Worm (Caenorhabditis elegans): ENCODE results near the gene C37C3.9.

C37C3.9 gene

ce11 chrV:7861792-7862191 lies 7.3 kb upstream of the C37C3.9 start, which contains the start of gene C37C3.17:
Gene C37C3.17 (minus strand): TSS chrV:7861892.
- TF ChIP-seq snpc-1.2 (GFP tag; IDR thresholded peaks at IDR 0.05) (no peak), arid-1 (GFP tag; conservative IDR thresholded peaks at IDR 0.05) (no peak), nhr-41 (GFP tag; IDR thresholded peaks at IDR 0.05) (no peak), skn-1 (tag; optimal IDR thresholded peaks at IDR 0.05) (no peak), F26F4.8 (GFP tag; conservative IDR thresholded peaks at IDR 0.05) (no peak), F44E2.7 (GFP tag; IDR thresholded peaks at IDR 0.05) (no peak), lin-1 (GFP tag; IDR thresholded peaks at IDR 0.05) (no peak), nhr-42 (GFP tag; IDR thresholded peaks at IDR 0.05) (no peak), zip-2 (tag; optimal IDR thresholded peaks at IDR 0.05) (no peak), ztf-11 (tag; optimal IDR thresholded peaks at IDR 0.05) (no peak), F49E8.2 (tag; optimal IDR thresholded peaks at IDR 0.05; ENCODE audit: borderline replicate concordance) (no peak), zfp-2 (tag; optimal IDR thresholded peaks at IDR 0.05) (no peak), mdt-29 (GFP tag; IDR thresholded peaks at IDR 0.05) (no peak), nhr-48 (tag; optimal IDR thresholded peaks at IDR 0.05) (no peak), aha-1 (tag) (no peak), fos-1 (tag; optimal IDR thresholded peaks at IDR 0.05) (no peak), duxl-1 (tag; optimal IDR thresholded peaks at IDR 0.05; ENCODE audit: poor library complexity) (no peak), nhr-76 (tag; optimal IDR thresholded peaks at IDR 0.05) (no peak), D1046.2 (GFP tag; IDR thresholded peaks at IDR 0.05) (no peak)

ce11 chrV:7857931-7858330 lies 3.4 kb upstream of the C37C3.9 start, which contains the start of gene C37C3.1:
Gene C37C3.1 (plus strand): TSS chrV:7857963.
- TF ChIP-seq zfp-3 (GFP tag; conservative IDR thresholded peaks at IDR 0.05) = 0 out of 2 replicates have a peak, but pooled peaks have one; percentile 47
- TF ChIP-seq egl-27 (tag; optimal IDR thresholded peaks at IDR 0.05) = no peak
- 0 out of 2 replicates have a peak, but pooled peaks have one; percentile 24 for TF ChIP-seq dmd-8 (GFP tag; IDR thresholded peaks at IDR 0.05)
- TF ChIP-seq lin-13 (GFP tag; optimal IDR thresholded peaks at IDR 0.05) = peak; percentile 57
- TF ChIP-seq tra-1 (GFP tag; IDR thresholded peaks at IDR 0.05) = no peak
- peak; percentile 14 for TF ChIP-seq dve-1 (tag; optimal IDR thresholded peaks at IDR 0.05; ENCODE audit: insufficient read depth)
- peak; percentile 13 for TF ChIP-seq spr-3 (GFP tag; optimal IDR thresholded peaks at IDR 0.05)
- no peak for TF ChIP-seq ceh-32 (tag; optimal IDR thresholded peaks at IDR 0.05; ENCODE audit: poor library complexity)
- no peak for TF ChIP-seq nhr-6 (tag; optimal IDR thresholded peaks at IDR 0.05)
- TF ChIP-seq T26A8.4 (GFP tag; IDR thresholded peaks at IDR 0.05) = peak; percentile 81
- peak; percentile 23; the same call in 1 of the 2 replicates for TF ChIP-seq snpc-1.2 (GFP tag; IDR thresholded peaks at IDR 0.05)
- no peak for TF ChIP-seq ceh-62 (tag; optimal IDR thresholded peaks at IDR 0.05)
- TF ChIP-seq saeg-2 (GFP tag; IDR thresholded peaks at IDR 0.05) = no peak
- no peak for TF ChIP-seq mxl-2 (GFP tag; conservative IDR thresholded peaks at IDR 0.05)
- TF ChIP-seq rbr-2 (tag; optimal IDR thresholded peaks at IDR 0.05) = peak; percentile 11
- peak; percentile 57 for TF ChIP-seq lin-38 (GFP tag; IDR thresholded peaks at IDR 0.05)
- peak; percentile 59 for TF ChIP-seq F10B5.3 (tag; optimal IDR thresholded peaks at IDR 0.05)
- TF ChIP-seq lsy-2 (tag; optimal IDR thresholded peaks at IDR 0.05) = peak in 1 of 2 experiments; percentile 59
- TF ChIP-seq daf-8 (GFP tag; IDR thresholded peaks at IDR 0.05) = 0 out of 2 replicates have a peak, but pooled peaks have one; percentile 13
- 0 out of 2 replicates have a peak, but pooled peaks have one; percentile 49 for TF ChIP-seq ctbp-1 (GFP tag; IDR thresholded peaks at IDR 0.05)
- no peak for TF ChIP-seq T20F7.1 (GFP tag; optimal IDR thresholded peaks at IDR 0.05)
- peak; percentile 84 for TF ChIP-seq ama-1 (optimal IDR thresholded peaks at IDR 0.05)
- TF ChIP-seq mep-1 (tag; optimal IDR thresholded peaks at IDR 0.05) = peak; percentile 35
- peak; percentile 24 for TF ChIP-seq Y5F2A.4 (GFP tag; optimal IDR thresholded peaks at IDR 0.05)
- no peak for TF ChIP-seq daf-16 (GFP tag; optimal IDR thresholded peaks at IDR 0.05)
- no peak for TF ChIP-seq daf-16 (tag; optimal IDR thresholded peaks at IDR 0.05)
- TF ChIP-seq hlh-11 (tag; optimal IDR thresholded peaks at IDR 0.05) = no peak
- peak; percentile 19 for TF ChIP-seq spr-1 (tag; optimal IDR thresholded peaks at IDR 0.05)
- no peak for TF ChIP-seq pha-4 (GFP tag; IDR thresholded peaks at IDR 0.05)
- TF ChIP-seq pha-4 (tag; optimal IDR thresholded peaks at IDR 0.05) = no peak
- TF ChIP-seq nhr-102 (tag; optimal IDR thresholded peaks at IDR 0.05) = peak; percentile 69
- TF ChIP-seq aha-1 (tag) = peak; percentile 94
- TF ChIP-seq F49E8.2 (tag; optimal IDR thresholded peaks at IDR 0.05; ENCODE audit: borderline replicate concordance) = peak; percentile 17
- TF ChIP-seq nhr-48 (tag; optimal IDR thresholded peaks at IDR 0.05) = peak; percentile 15
- TF ChIP-seq arid-1 (GFP tag; conservative IDR thresholded peaks at IDR 0.05) = peak; percentile 57; the same call in 1 of the 2 replicates
- TF ChIP-seq snpc-4 (tag; optimal IDR thresholded peaks at IDR 0.05) = no peak
- no peak for TF ChIP-seq daf-12 (tag; optimal IDR thresholded peaks at IDR 0.05)

Measured in whole organism, L4 larva.